Worm (Caenorhabditis elegans) whole organism, midembryonic: ENCODE measurements around the gene alg-1.

ENCODE experiments used
- cog-1 ChIP-seq: sonication (generic microtip); optimal IDR thresholded peaks from 2 replicates; lab custom pipeline; 2016; ENCODE audit warnings: missing genetic modification characterization, missing compliant biosample characterization
- flt-1 ChIP-seq: fragments of 200-800 bp; sonication (Bioruptor generic); IDR thresholded peaks from 2 replicates; pipeline ENCODE4 v1.3.6; 2022; ENCODE audit warnings: missing genetic modification characterization, missing compliant biosample characterization
- med-1 ChIP-seq: sonication (generic microtip); optimal IDR thresholded peaks from 2 replicates; lab custom pipeline; 2017; ENCODE audit warnings: missing genetic modification characterization, mild to moderate bottlenecking, missing compliant biosample characterization, antibody characterized with exemption, missing genetic modification reagents; ENCODE audit not compliant: insufficient read depth
- ref-1 ChIP-seq: fragments of 200-800 bp; sonication (Bioruptor generic); conservative IDR thresholded peaks from 2 replicates; pipeline ENCODE4 v1.3.6; 2022; ENCODE audit warnings: missing genetic modification reagents, missing genetic modification characterization, missing compliant biosample characterization

DNA sequence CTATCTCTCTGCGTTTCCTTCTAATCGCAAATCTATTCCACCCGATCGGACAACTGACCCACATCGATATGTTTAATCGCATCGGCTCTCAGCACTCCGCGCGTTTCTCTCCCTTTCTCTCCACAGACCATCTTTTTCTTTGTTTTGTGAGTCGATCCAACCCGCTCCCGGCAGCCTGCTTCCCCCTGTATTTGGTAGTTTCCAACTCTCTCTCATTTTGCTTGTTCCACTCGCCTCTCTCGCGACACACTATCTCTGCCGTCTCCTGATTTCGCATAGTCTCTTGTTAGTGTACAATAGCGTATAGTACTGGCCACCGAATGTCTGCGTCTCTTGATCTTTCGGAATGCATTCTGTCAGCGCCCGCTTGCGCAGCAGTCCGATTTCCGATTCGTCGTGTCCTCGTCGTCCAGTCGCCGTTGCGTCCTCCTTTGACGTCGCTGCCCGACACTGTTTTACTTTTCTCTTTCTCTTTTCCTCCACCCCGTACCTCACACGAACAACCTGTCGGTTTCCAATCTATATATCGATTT, 1.8 kb downstream of the alg-1 start:
- TF ChIP-seq ref-1 (GFP tag; lab: Robert Waterston, UW) (no peak), med-1 (no peak), flt-1 (GFP tag; lab: Robert Waterston, UW) (0 out of 2 replicates have a peak, but pooled peaks have one; percentile 42), cog-1 (peak; percentile 46)
